Fruit fly (Drosophila melanogaster): ENCODE results near the gene TotF.

dm6 chr2L:19947992-19948524, 35.9 kb upstream of the TotF start:
- TF ChIP-seq foxo (GFP tag; optimal IDR thresholded peaks at IDR 0.05) (no peak), GATAd (GFP tag; optimal IDR thresholded peaks at IDR 0.05) (no peak), fru (GFP tag; optimal IDR thresholded peaks at IDR 0.05) (no peak), dmrt93B (GFP tag; optimal IDR thresholded peaks at IDR 0.05) (no peak), sage (GFP tag; optimal IDR thresholded peaks at IDR 0.05) (no peak)
